Worm (Caenorhabditis elegans) whole organism, young adult: Measurements from ENCODE around the gene ctr-9.
"Not testable (repeated sequence)": the region's sequence is repeated elsewhere in the genome, so short reads cannot be mapped to it uniquely, and the experiment has no call there.

Experiments used
- hrde-1 ChIP-seq: sonication (generic microtip); optimal IDR thresholded peaks from 2 replicates; lab custom pipeline; 2016; ENCODE audit warnings: missing genetic modification characterization, mild to moderate bottlenecking, missing compliant biosample characterization, moderate library complexity, missing genotype, missing genetic modification reagents, borderline replicate concordance
- snpc-4 ChIP-seq, 5 experiments: fragments of 150-350 bp in 1 of 5; sonication (generic microtip) in 4 of 5; optimal IDR thresholded peaks; 2 replicates each; lab custom pipeline; 2014 to 2018; ENCODE audit warnings: missing genetic modification characterization in 5 of 5, missing biosample characterization in 3 of 5, antibody characterized with exemption in 2 of 5, mild to moderate bottlenecking in 2 of 5, missing compliant biosample characterization in 2 of 5, missing genotype in 2 of 5, moderate library complexity in 2 of 5, missing genetic modification reagents in 1 of 5

DNA sequence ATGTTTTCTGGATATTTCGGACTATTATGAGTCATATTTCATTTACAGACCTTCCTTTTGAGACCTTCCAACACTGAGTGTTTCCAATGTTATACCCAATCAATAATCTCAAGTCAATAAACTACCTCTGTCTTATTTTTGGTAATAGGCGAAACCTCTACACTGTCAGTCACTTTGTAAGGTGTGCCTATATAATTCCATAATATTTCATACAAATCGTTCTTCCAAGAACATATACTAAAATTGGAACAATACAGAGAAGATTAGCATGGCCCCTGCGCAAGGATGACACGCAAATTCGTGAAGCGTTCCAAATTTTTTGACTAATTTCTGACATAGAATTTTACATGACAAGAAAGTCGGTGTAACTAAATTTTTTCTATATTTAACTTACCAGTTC is 41.8 kb upstream of the ctr-9 start:
- not testable (repeated sequence) for TF ChIP-seq hrde-1 (tag; lab: Kevin White, UChicago); snpc-4 (GFP tag; optimal IDR thresholded peaks at IDR 0.05; lab: Kevin White, UChicago)
- peak in 2 of 4 experiments; percentile 81 to 86 for TF ChIP-seq snpc-4 (tag; optimal IDR thresholded peaks at IDR 0.05; lab: Kevin White, UChicago)
